Worm (Caenorhabditis elegans): ENCODE results near the gene C03E10.1.

DNA sequence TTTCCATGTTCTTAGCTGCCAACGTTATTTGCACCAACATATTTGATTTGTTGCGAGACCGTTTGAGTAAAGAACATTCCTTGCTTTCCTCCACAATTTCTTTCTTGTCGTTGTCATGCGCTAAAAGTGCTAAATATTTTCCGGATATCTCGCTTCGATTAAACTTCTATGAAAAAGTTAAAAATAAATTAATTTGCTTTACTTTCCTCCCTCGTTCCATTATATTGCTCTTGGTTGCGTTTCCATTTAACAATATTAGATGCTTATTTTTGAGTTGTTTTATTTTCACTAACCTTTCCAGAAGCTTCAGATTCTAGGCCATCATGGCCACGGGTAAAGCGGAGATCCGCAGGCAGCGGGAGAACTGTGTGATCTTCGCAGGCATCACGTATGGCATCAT is 49.4 kb upstream of the C03E10.1 start, which contains the start of gene pgap-1:
- no peak for TF ChIP-seq F22D6.2 (tag; optimal IDR thresholded peaks at IDR 0.05)
- TF ChIP-seq tbx-9 (tag; optimal IDR thresholded peaks at IDR 0.05; ENCODE audit: borderline replicate concordance), result no peak
- TF ChIP-seq Y95B8A.8 (GFP tag; IDR thresholded peaks at IDR 0.05), result no peak
- TF ChIP-seq lin-40 (tag; optimal IDR thresholded peaks at IDR 0.05), result no peak
- TF ChIP-seq C06A6.2 (GFP tag; conservative IDR thresholded peaks at IDR 0.05), result no peak
